Fruit fly (Drosophila melanogaster) whole organism, embryonic: ENCODE measurements around the gene CG15539.
A peak's percentile ranks its signal among the peaks of the same experiment; 100 is the strongest.

Experiments
- BEAF-32 ChIP-seq: fragments of 200-800 bp; sonication (Bioruptor generic); optimal IDR thresholded peaks from 3 replicates; lab custom pipeline; 2017; ENCODE audit warnings: missing biosample characterization, missing genetic modification characterization, mild to moderate bottlenecking, moderate library complexity, missing genetic modification reagents
- CG11247 ChIP-seq: fragments of 200-800 bp; sonication (Bioruptor generic); IDR thresholded peaks from 2 replicates; pipeline ENCODE4 v1.3.6; 2022; ENCODE audit warnings: missing biosample characterization, missing genetic modification characterization
- CG1233 ChIP-seq: fragments of 200-800 bp; sonication (Bioruptor generic); optimal IDR thresholded peaks from 4 replicates; lab custom pipeline; 2018; ENCODE audit warnings: missing biosample characterization, mild to moderate bottlenecking, missing genetic modification characterization
- CG12769 ChIP-seq: fragments of 200-800 bp; sonication (Bioruptor generic); optimal IDR thresholded peaks from 2 replicates; lab custom pipeline; 2019; ENCODE audit warnings: missing biosample characterization, mild to moderate bottlenecking, missing genetic modification characterization, moderate library complexity
- CG12942 ChIP-seq: fragments of 200-800 bp; sonication (Bioruptor generic); optimal IDR thresholded peaks from 3 replicates; lab custom pipeline; 2016; ENCODE audit warnings: missing biosample characterization, missing genetic modification characterization
- CG13894 ChIP-seq: fragments of 200-800 bp; sonication (Bioruptor generic); optimal IDR thresholded peaks from 3 replicates; lab custom pipeline; 2018; ENCODE audit warnings: missing biosample characterization, mild to moderate bottlenecking, missing genetic modification characterization, moderate library complexity
- CG15011 ChIP-seq: fragments of 200-800 bp; sonication (Bioruptor generic); optimal IDR thresholded peaks from 3 replicates; lab custom pipeline; 2018; ENCODE audit warnings: missing biosample characterization, mild to moderate bottlenecking, missing genetic modification characterization
- CG15073 ChIP-seq: fragments of 200-800 bp; sonication (Bioruptor generic); optimal IDR thresholded peaks from 2 replicates; lab custom pipeline; 2016; ENCODE audit warnings: missing biosample characterization, missing genetic modification characterization
- CG17186 ChIP-seq: fragments of 200-800 bp; sonication (Bioruptor generic); optimal IDR thresholded peaks from 3 replicates; lab custom pipeline; 2017; ENCODE audit warnings: missing biosample characterization, missing genetic modification reagents, missing genetic modification characterization
- CG17385 ChIP-seq: fragments of 200-800 bp; sonication (Bioruptor generic); optimal IDR thresholded peaks from 3 replicates; lab custom pipeline; 2018; ENCODE audit warnings: missing biosample characterization, mild to moderate bottlenecking, missing genetic modification characterization
- CG17612 ChIP-seq: fragments of 200-800 bp; sonication (Bioruptor generic); IDR thresholded peaks from 2 replicates; pipeline ENCODE4 v1.3.6; 2022; ENCODE audit warnings: missing biosample characterization, missing genetic modification characterization
- CG18011 ChIP-seq: fragments of 200-800 bp; sonication (Bioruptor generic); optimal IDR thresholded peaks from 2 replicates; lab custom pipeline; 2017; ENCODE audit warnings: missing biosample characterization, missing genetic modification characterization, mild to moderate bottlenecking, moderate library complexity, missing genotype
- CG18262 ChIP-seq: fragments of 200-800 bp; optimal IDR thresholded peaks from 3 replicates; lab custom pipeline; 2019; ENCODE audit warnings: missing biosample characterization, mild to moderate bottlenecking, missing genetic modification characterization, moderate library complexity
- CG2678 ChIP-seq: fragments of 200-800 bp; sonication (Bioruptor generic); optimal IDR thresholded peaks from 3 replicates; lab custom pipeline; 2019; ENCODE audit warnings: missing biosample characterization, mild to moderate bottlenecking, missing genetic modification characterization, moderate library complexity
- CG31388 ChIP-seq: fragments of 200-800 bp; sonication (Bioruptor generic); optimal IDR thresholded peaks from 2 replicates; lab custom pipeline; 2016; ENCODE audit warnings: missing biosample characterization, missing genetic modification characterization
- CG3163 ChIP-seq: fragments of 200-800 bp; sonication (Bioruptor generic); optimal IDR thresholded peaks from 3 replicates; lab custom pipeline; 2016; ENCODE audit warnings: missing biosample characterization, missing genetic modification characterization
- CG32767 ChIP-seq: fragments of 200-800 bp; sonication (Bioruptor generic); IDR thresholded peaks from 2 replicates; pipeline ENCODE4 v1.3.6; 2022; ENCODE audit warnings: missing biosample characterization, missing genetic modification characterization
- CG4282 ChIP-seq: fragments of 200-800 bp; sonication (Bioruptor generic); optimal IDR thresholded peaks from 2 replicates; lab custom pipeline; 2016; ENCODE audit warnings: missing biosample characterization, missing genetic modification characterization
- CG7556 ChIP-seq: fragments of 200-800 bp; sonication (Bioruptor generic); optimal IDR thresholded peaks from 2 replicates; lab custom pipeline; 2017; ENCODE audit warnings: missing biosample characterization, mild to moderate bottlenecking, missing genetic modification characterization
- CG7786 ChIP-seq: fragments of 200-800 bp; sonication (Bioruptor generic); optimal IDR thresholded peaks from 2 replicates; lab custom pipeline; 2016; ENCODE audit warnings: missing biosample characterization, missing genetic modification characterization
- Dll ChIP-seq: fragments of 200-800 bp; sonication (Bioruptor generic); IDR thresholded peaks from 4 replicates; pipeline ENCODE4 v1.3.6; 2022; ENCODE audit warnings: missing biosample characterization, missing genetic modification characterization; ENCODE audit not compliant: partially characterized antibody
- Elba2 ChIP-seq: fragments of 200-800 bp; sonication (Bioruptor generic); optimal IDR thresholded peaks from 3 replicates; lab custom pipeline; 2016; ENCODE audit warnings: missing biosample characterization, missing genetic modification characterization
- HHEX ChIP-seq: fragments of 200-800 bp; sonication (Bioruptor generic); optimal IDR thresholded peaks from 3 replicates; lab custom pipeline; 2017; ENCODE audit warnings: missing biosample characterization, mild to moderate bottlenecking, missing genetic modification characterization, missing genetic modification reagents
- HmgD ChIP-seq: fragments of 200-800 bp; sonication (Bioruptor generic); optimal IDR thresholded peaks from 3 replicates; lab custom pipeline; 2016; ENCODE audit warnings: missing biosample characterization, missing genetic modification characterization
- Sox102F ChIP-seq: fragments of 200-800 bp; sonication (Bioruptor generic); optimal IDR thresholded peaks from 2 replicates; lab custom pipeline; 2018; ENCODE audit warnings: missing biosample characterization, mild to moderate bottlenecking, missing genetic modification characterization, moderate library complexity
- Ssrp ChIP-seq: fragments of 200-800 bp; sonication (Bioruptor generic); optimal IDR thresholded peaks from 2 replicates; lab custom pipeline; 2018; ENCODE audit warnings: missing biosample characterization, mild to moderate bottlenecking, missing genetic modification characterization, moderate library complexity
- Trl ChIP-seq, 3 experiments: fragments of >200 bp in 2 of 3; fragments of 200-800 bp in 1 of 3; sonication (Bioruptor generic) in 1 of 3; optimal IDR thresholded peaks; 2 replicates in 1 of 3; 3 replicates in 2 of 3; lab custom pipeline; 2016 to 2017; ENCODE audit warnings: missing biosample characterization in 1 of 3, missing genetic modification characterization in 1 of 3
- Vsx1 ChIP-seq: fragments of 200-800 bp; sonication (Bioruptor generic); optimal IDR thresholded peaks from 2 replicates; lab custom pipeline; 2017; ENCODE audit warnings: missing biosample characterization, mild to moderate bottlenecking, missing genetic modification characterization, missing genetic modification reagents
- amos ChIP-seq: fragments of 200-800 bp; sonication (Bioruptor generic); IDR thresholded peaks from 2 replicates; pipeline ENCODE4 v1.3.6; 2022; ENCODE audit warnings: missing biosample characterization, missing genetic modification characterization; ENCODE audit not compliant: partially characterized antibody
- btn ChIP-seq: fragments of 200-800 bp; sonication (Bioruptor generic); optimal IDR thresholded peaks from 2 replicates; lab custom pipeline; 2016; ENCODE audit warnings: missing biosample characterization, missing genetic modification characterization
- cas ChIP-seq: fragments of 200-800 bp; sonication (Bioruptor generic); IDR thresholded peaks from 2 replicates; pipeline ENCODE4 v1.3.6; 2022; ENCODE audit warnings: missing biosample characterization, missing genetic modification characterization
- cg ChIP-seq: fragments of 200-800 bp; sonication (Bioruptor generic); optimal IDR thresholded peaks from 3 replicates; lab custom pipeline; 2019; ENCODE audit warnings: missing biosample characterization, mild to moderate bottlenecking, missing genetic modification characterization, moderate library complexity
- dan ChIP-seq: fragments of 200-800 bp; sonication (Bioruptor generic); IDR thresholded peaks from 2 replicates; pipeline ENCODE4 v1.3.6; 2022; ENCODE audit warnings: missing biosample characterization, missing genetic modification characterization
- danr ChIP-seq: fragments of 200-800 bp; sonication (Bioruptor generic); IDR thresholded peaks from 2 replicates; pipeline ENCODE4 v1.3.6; 2022; ENCODE audit warnings: missing biosample characterization, missing genetic modification characterization
- ind ChIP-seq: fragments of 200-800 bp; sonication (Bioruptor generic); optimal IDR thresholded peaks from 3 replicates; lab custom pipeline; 2016; ENCODE audit warnings: missing biosample characterization, missing genetic modification characterization
- kah ChIP-seq: fragments of 200-800 bp; sonication (Bioruptor generic); optimal IDR thresholded peaks from 2 replicates; lab custom pipeline; 2018; ENCODE audit warnings: missing biosample characterization, mild to moderate bottlenecking, missing genetic modification characterization
- lilli ChIP-seq: fragments of 200-800 bp; sonication (Bioruptor generic); optimal IDR thresholded peaks from 3 replicates; lab custom pipeline; 2016; ENCODE audit warnings: missing biosample characterization, missing genetic modification characterization
- nau ChIP-seq: fragments of 200-800 bp; sonication (Bioruptor generic); optimal IDR thresholded peaks from 3 replicates; lab custom pipeline; 2017; ENCODE audit warnings: missing biosample characterization, mild to moderate bottlenecking, missing genetic modification characterization, missing genetic modification reagents
- pnt ChIP-seq: fragments of 200-800 bp; sonication (Bioruptor generic); optimal IDR thresholded peaks from 3 replicates; lab custom pipeline; 2016; ENCODE audit warnings: missing biosample characterization, missing genetic modification characterization
- pzg ChIP-seq: fragments of 200-800 bp; sonication (Bioruptor generic); optimal IDR thresholded peaks from 3 replicates; lab custom pipeline; 2018; ENCODE audit warnings: missing biosample characterization, mild to moderate bottlenecking, missing genetic modification characterization, moderate library complexity
- ro ChIP-seq: fragments of 200-800 bp; sonication (Bioruptor generic); IDR thresholded peaks from 2 replicates; pipeline ENCODE4 v1.3.6; 2022; ENCODE audit warnings: missing biosample characterization, missing genetic modification characterization
- sr ChIP-seq: fragments of 200-800 bp; sonication (Bioruptor generic); IDR thresholded peaks from 3 replicates; pipeline ENCODE4 v1.3.6; 2022; ENCODE audit warnings: missing biosample characterization, missing genetic modification characterization
- ssp ChIP-seq: fragments of 200-800 bp; sonication (Bioruptor generic); IDR thresholded peaks from 2 replicates; pipeline ENCODE4 v1.3.6; 2022; ENCODE audit warnings: missing biosample characterization, missing genetic modification characterization
- vnd ChIP-seq: fragments of 200-800 bp; sonication (Bioruptor generic); IDR thresholded peaks from 3 replicates; pipeline ENCODE4 v1.3.6; 2022; ENCODE audit warnings: missing biosample characterization, missing genetic modification characterization; ENCODE audit not compliant: partially characterized antibody

CG15539 gene

DNA sequence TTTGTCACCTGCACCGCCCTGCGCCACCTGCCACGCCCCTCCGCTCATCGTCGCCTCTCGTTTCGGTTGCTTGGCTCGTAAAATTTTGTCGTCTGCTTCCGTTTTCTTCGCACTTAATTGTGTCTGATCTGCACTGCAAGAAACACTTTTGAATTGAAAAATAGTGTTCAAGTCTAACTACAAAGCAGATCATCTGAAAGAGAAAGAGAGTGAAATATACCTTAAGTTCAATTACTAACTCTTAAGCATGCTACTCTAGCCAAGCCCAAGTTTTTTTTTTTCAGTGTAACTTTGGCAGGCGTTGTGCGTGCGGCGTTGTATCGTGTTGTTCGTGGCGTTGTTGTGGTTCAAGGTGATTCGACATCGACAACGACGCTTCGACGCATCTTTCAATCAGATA lies 34.4 kb downstream of the CG15539 start (continued):
- TF ChIP-seq CG32767 (peak; percentile 78), cas (GFP tag; lab: Robert Waterston, UW) (peak; percentile 83), CG1233 (peak; percentile 87), CG12942 (GFP tag; lab: Kevin White, UChicago) (peak; percentile 91), Elba2 (GFP tag; lab: Kevin White, UChicago) (no peak), Vsx1 (GFP tag; lab: Kevin White, UChicago) (peak; percentile 66), CG2678 (tag; lab: Kevin White, UChicago) (peak; percentile 95), CG18011 (GFP tag; lab: Kevin White, UChicago) (peak; percentile 69), HmgD (GFP tag; lab: Kevin White, UChicago) (peak; percentile 87), Dll (GFP tag; lab: Robert Waterston, UW) (no peak), ind (GFP tag; lab: Kevin White, UChicago) (peak; percentile 97), pnt (peak; percentile 94), btn (peak; percentile 92), amos (GFP tag; lab: Robert Waterston, UW) (no peak), CG4282 (peak; percentile 92), CG18262 (tag; lab: Kevin White, UChicago) (peak; percentile 83), HHEX (GFP tag; lab: Kevin White, UChicago) (peak; percentile 92), CG15011 (peak; percentile 87), pzg (GFP tag; lab: Kevin White, UChicago) (peak; percentile 16), CG17385 (GFP tag; lab: Kevin White, UChicago) (peak; percentile 86), BEAF-32 (GFP tag; lab: Kevin White, UChicago) (no peak), CG7556 (GFP tag; lab: Kevin White, UChicago) (peak; percentile 92), ro (GFP tag; lab: Robert Waterston, UW) (peak; percentile 83), CG13894 (tag; lab: Kevin White, UChicago) (peak; percentile 92)

DNA sequence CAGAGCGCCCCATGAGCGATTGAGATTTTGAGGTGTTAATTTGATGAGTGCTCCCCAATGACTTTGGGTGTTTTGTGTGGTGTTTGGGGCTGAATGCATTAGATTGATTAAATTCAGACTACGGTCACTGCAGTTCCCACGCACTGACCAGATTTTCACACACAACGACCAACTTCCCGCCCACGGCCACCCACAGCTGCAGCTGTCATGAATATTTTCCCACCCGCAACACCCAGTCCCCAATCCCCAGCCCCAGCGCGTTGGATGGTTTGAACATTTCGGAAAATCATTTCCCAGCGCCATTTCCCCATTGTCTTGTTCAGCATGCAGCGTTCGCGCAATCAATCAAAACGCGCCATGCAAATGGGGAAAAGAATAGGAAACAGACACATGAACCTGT lies 35.7 kb downstream of the CG15539 start:
- TF ChIP-seq CG17612 (GFP tag; lab: Robert Waterston, UW) (no peak), nau (GFP tag; lab: Kevin White, UChicago) (peak; percentile 94), sr (GFP tag; lab: Robert Waterston, UW) (peak; percentile 94), Sox102F (GFP tag; lab: Kevin White, UChicago) (peak; percentile 9), CG7786 (GFP tag; lab: Kevin White, UChicago) (no peak)

- TF ChIP-seq cg (GFP tag; lab: Kevin White, UChicago) (peak; percentile 41), HHEX (GFP tag; lab: Kevin White, UChicago) (no peak), Ssrp (tag; lab: Kevin White, UChicago) (no peak), CG31388 (GFP tag; lab: Kevin White, UChicago) (no peak), sr (GFP tag; lab: Robert Waterston, UW) (0 out of 3 replicates have a peak, but pooled peaks have one; percentile 37), dan (GFP tag; lab: Robert Waterston, UW) (no peak), CG17385 (GFP tag; lab: Kevin White, UChicago) (peak; percentile 30), CG3163 (GFP tag; lab: Kevin White, UChicago) (peak; percentile 63), CG12769 (tag; lab: Kevin White, UChicago) (peak; percentile 5), ssp (no peak), danr (GFP tag; lab: Robert Waterston, UW) (no peak), vnd (GFP tag; lab: Robert Waterston, UW) (no peak), CG17186 (GFP tag; lab: Kevin White, UChicago) (no peak), CG11247 (GFP tag; lab: Robert Waterston, UW) (0 out of 2 replicates have a peak, but pooled peaks have one; percentile 32), kah (peak; percentile 67), lilli (no peak), Trl (optimal IDR thresholded peaks at IDR 0.05; lab: Kevin White, UChicago) (peak; percentile 12 to 33), Trl (GFP tag; optimal IDR thresholded peaks at IDR 0.05; lab: Kevin White, UChicago) (no peak), CG15073 (GFP tag; lab: Kevin White, UChicago) (no peak)
Measured at dm6 chr3R:30544974-30545373, 39.2 kb downstream of the CG15539 start.
